Worm (Caenorhabditis elegans) whole organism, L3 larva: ENCODE measurements around the gene C35C5.9.
A peak's percentile ranks its signal among the peaks of the same experiment; 100 is the strongest.

Experiments used
- R02D3.7 ChIP-seq: fragments of 150-350 bp; optimal IDR thresholded peaks from 2 replicates; lab custom pipeline; 2014; ENCODE audit warnings: missing biosample characterization, missing genetic modification characterization
- ZK546.5 ChIP-seq: sonication (generic microtip); optimal IDR thresholded peaks from 2 replicates; lab custom pipeline; 2017; ENCODE audit warnings: missing biosample characterization, missing genetic modification characterization
- ceh-28 ChIP-seq: fragments of 150-350 bp; optimal IDR thresholded peaks from 2 replicates; lab custom pipeline; 2014; ENCODE audit warnings: missing biosample characterization, missing genetic modification reagents, missing genetic modification characterization
- ceh-82 ChIP-seq: fragments of 150-350 bp; optimal IDR thresholded peaks from 2 replicates; lab custom pipeline; 2014; ENCODE audit warnings: missing biosample characterization, missing genetic modification characterization
- egl-5 ChIP-seq: fragments of 150-350 bp; optimal IDR thresholded peaks from 2 replicates; lab custom pipeline; 2017; ENCODE audit warnings: missing biosample characterization, missing genetic modification reagents, missing genetic modification characterization, inconsistent platforms
- elt-2 ChIP-seq: sonication (generic microtip); optimal IDR thresholded peaks from 2 replicates; lab custom pipeline; 2016; ENCODE audit warnings: missing genetic modification reagents, mild to moderate bottlenecking, missing genetic modification characterization, missing compliant biosample characterization
- fkh-10 ChIP-seq: sonication (generic microtip); optimal IDR thresholded peaks from 2 replicates; lab custom pipeline; 2017; ENCODE audit warnings: missing biosample characterization, missing genetic modification reagents, missing genetic modification characterization
- fkh-2 ChIP-seq: fragments of 150-350 bp; optimal IDR thresholded peaks from 2 replicates; lab custom pipeline; 2014; ENCODE audit warnings: missing biosample characterization, missing genetic modification reagents, missing genetic modification characterization
- fos-1 ChIP-seq: fragments of 150-350 bp; optimal IDR thresholded peaks from 2 replicates; lab custom pipeline; 2014; ENCODE audit warnings: missing biosample characterization, missing genetic modification characterization
- hmg-11 ChIP-seq: sonication (generic microtip); optimal IDR thresholded peaks from 2 replicates; lab custom pipeline; 2016; ENCODE audit warnings: missing genetic modification characterization, missing compliant biosample characterization
- jun-1 ChIP-seq: fragments of 150-350 bp; optimal IDR thresholded peaks from 2 replicates; lab custom pipeline; 2014; ENCODE audit warnings: missing biosample characterization, missing genetic modification reagents, missing genetic modification characterization
- lin-15B ChIP-seq: fragments of 150-350 bp; optimal IDR thresholded peaks from 2 replicates; lab custom pipeline; 2014; ENCODE audit warnings: missing biosample characterization, missing genetic modification characterization
- lsy-12 ChIP-seq: sonication (generic microtip); optimal IDR thresholded peaks from 2 replicates; lab custom pipeline; 2016; ENCODE audit warnings: mild to moderate bottlenecking, missing genetic modification characterization, missing compliant biosample characterization
- mml-1 ChIP-seq: fragments of 150-350 bp; sonication (generic microtip); optimal IDR thresholded peaks from 3 replicates; lab custom pipeline; 2014; ENCODE audit warnings: missing biosample characterization, missing genetic modification characterization
- nhr-11 ChIP-seq: fragments of 150-350 bp; optimal IDR thresholded peaks from 2 replicates; lab custom pipeline; 2014; ENCODE audit warnings: missing biosample characterization, missing genetic modification characterization
- nhr-237 ChIP-seq: fragments of 150-350 bp; optimal IDR thresholded peaks from 2 replicates; lab custom pipeline; 2014; ENCODE audit warnings: missing biosample characterization, missing genetic modification characterization
- nhr-25 ChIP-seq: sonication (generic microtip); optimal IDR thresholded peaks from 2 replicates; lab custom pipeline; 2017; ENCODE audit warnings: missing biosample characterization, missing genetic modification characterization
- nhr-76 ChIP-seq: fragments of 150-350 bp; sonication (generic microtip); optimal IDR thresholded peaks from 5 replicates; lab custom pipeline; 2014; ENCODE audit warnings: missing biosample characterization, missing genetic modification characterization
- pha-4 ChIP-seq: fragments of 150-350 bp; optimal IDR thresholded peaks from 2 replicates; lab custom pipeline; 2014; ENCODE audit warnings: missing biosample characterization, missing genetic modification reagents, missing genetic modification characterization
- pqm-1 ChIP-seq: fragments of 150-350 bp; optimal IDR thresholded peaks from 2 replicates; lab custom pipeline; 2017; ENCODE audit warnings: missing biosample characterization, missing genetic modification characterization, inconsistent platforms
- skn-1 ChIP-seq: fragments of 150-350 bp; optimal IDR thresholded peaks from 2 replicates; lab custom pipeline; 2014; ENCODE audit warnings: missing biosample characterization, missing genetic modification characterization
- snpc-4 ChIP-seq: fragments of 150-350 bp; optimal IDR thresholded peaks from 2 replicates; lab custom pipeline; 2014; ENCODE audit warnings: missing biosample characterization, missing genetic modification characterization
- tbx-2 ChIP-seq: sonication (generic microtip); optimal IDR thresholded peaks from 2 replicates; lab custom pipeline; 2016; ENCODE audit warnings: mild to moderate bottlenecking, missing genetic modification characterization, missing compliant biosample characterization
- unc-39 ChIP-seq: sonication (generic microtip); optimal IDR thresholded peaks from 4 replicates; lab custom pipeline; 2017; ENCODE audit warnings: missing biosample characterization, missing genetic modification characterization
- unc-62 ChIP-seq: fragments of 150-350 bp; sonication (generic microtip); optimal IDR thresholded peaks from 4 replicates; lab custom pipeline; 2014; ENCODE audit warnings: missing biosample characterization, missing genetic modification reagents, missing genetic modification characterization

The C35C5.9 gene

ce11 chrX:11500589-11500988 lies 35.8 kb upstream of the C35C5.9 start:
- TF ChIP-seq elt-2 (tag; lab: Kevin White, UChicago) (peak; percentile 76), unc-39 (tag; lab: Kevin White, UChicago) (no peak)

- TF ChIP-seq egl-5 (tag; lab: Kevin White, UChicago) = no peak
- peak; percentile 21 for TF ChIP-seq nhr-25 (tag; lab: Kevin White, UChicago)
These were observed 34.4 kb upstream of the C35C5.9 start, which contains the start of gene F29G6.1 for ce11 chrX:11501967-11502366. Gene F29G6.1, plus strand, starts transcription at chrX:11502267.

ce11 chrX:11507836-11508235 lies 28.5 kb upstream of the C35C5.9 start:
- TF ChIP-seq unc-39 (tag; lab: Kevin White, UChicago) (no peak), ceh-82 (no peak), egl-5 (tag; lab: Kevin White, UChicago) (no peak), unc-62 (no peak), nhr-237 (no peak), hmg-11 (no peak), pqm-1 (tag; lab: Kevin White, UChicago) (no peak)
- TF ChIP-seq, all 47 proteins: peak for 0

- TF ChIP-seq snpc-4 (tag; lab: Kevin White, UChicago) (no peak), mml-1 (tag; lab: Kevin White, UChicago) (no peak), pqm-1 (tag; lab: Kevin White, UChicago) (peak; percentile 75), elt-2 (tag; lab: Kevin White, UChicago) (peak; percentile 88)
These were observed 26.8 kb upstream of the C35C5.9 start for ce11 chrX:11509547-11509946.

- TF ChIP-seq elt-2 (tag; lab: Kevin White, UChicago) (peak; percentile 11), egl-5 (tag; lab: Kevin White, UChicago) (no peak), R02D3.7 (tag; lab: Kevin White, UChicago) (no peak), ZK546.5 (no peak), nhr-76 (no peak), nhr-11 (tag; lab: Kevin White, UChicago) (no peak), fkh-10 (GFP tag; lab: Kevin White, UChicago) (no peak)
These were observed 25.1 kb upstream of the C35C5.9 start, which contains the start of gene ccdc-149 for ce11 chrX:11511231-11511630. Gene ccdc-149, minus strand, starts transcription at chrX:11511451.

- TF ChIP-seq pha-4 (tag; lab: Kevin White, UChicago) (peak; percentile 23), jun-1 (tag; lab: Kevin White, UChicago) (peak; percentile 92), elt-2 (tag; lab: Kevin White, UChicago) (peak; percentile 98), fkh-2 (no peak), fos-1 (tag; lab: Kevin White, UChicago) (peak; percentile 3), pqm-1 (tag; lab: Kevin White, UChicago) (peak; percentile 88), tbx-2 (tag; lab: Kevin White, UChicago) (no peak), skn-1 (peak; percentile 76)
These were observed 21.0 kb upstream of the C35C5.9 start for ce11 chrX:11515381-11515780.

ce11 chrX:11517433-11517832 lies 18.9 kb upstream of the C35C5.9 start:
- TF ChIP-seq lsy-12 (tag; lab: Kevin White, UChicago) = no peak
- no peak for TF ChIP-seq snpc-4 (tag; lab: Kevin White, UChicago)
- TF ChIP-seq lin-15B (tag; lab: Kevin White, UChicago) = no peak
- no peak for TF ChIP-seq unc-62
- TF ChIP-seq fkh-10 (GFP tag; lab: Kevin White, UChicago) = no peak

- TF ChIP-seq elt-2 (tag; lab: Kevin White, UChicago) = peak; percentile 57
- TF ChIP-seq ceh-28 (tag; lab: Kevin White, UChicago) = peak; percentile 26
- peak; percentile 19 for TF ChIP-seq pqm-1 (tag; lab: Kevin White, UChicago)
- TF ChIP-seq fos-1 (tag; lab: Kevin White, UChicago) = no peak
- peak; percentile 40 for TF ChIP-seq pha-4 (tag; lab: Kevin White, UChicago)
- TF ChIP-seq, all 47 proteins: peak for 4
These were observed 18.0 kb upstream of the C35C5.9 start for ce11 chrX:11518415-11518814.
